Worm (Caenorhabditis elegans): ENCODE results near the gene cid-1.
A peak's percentile ranks its signal among the peaks of the same experiment; 100 is the strongest.

ce11 chrIII:5172470-5172869 is 1.3 kb upstream of the cid-1 start, which contains the start of gene K10D2.5:
- TF ChIP-seq F13C5.2 (tag; optimal IDR thresholded peaks at IDR 0.05) (peak; percentile 50), pes-1 (GFP tag; IDR thresholded peaks at IDR 0.05) (peak; percentile 88), ama-1 (optimal IDR thresholded peaks at IDR 0.05) (no peak), ceh-36 (tag; optimal IDR thresholded peaks at IDR 0.05) (peak; percentile 13)

All from whole organism, early embryonic.